Fruit fly (Drosophila melanogaster) whole organism, adult: Measurements from ENCODE around the gene SCaMC.

Experiments used
- CG11617 ChIP-seq: fragments of 200-800 bp; sonication (Bioruptor generic); optimal IDR thresholded peaks from 2 replicates; lab custom pipeline; 2017; ENCODE audit warnings: mild to moderate bottlenecking, missing biosample characterization, missing genetic modification reagents, missing genetic modification characterization
- CG12768 ChIP-seq: fragments of 200-800 bp; sonication (Bioruptor generic); optimal IDR thresholded peaks from 2 replicates; lab custom pipeline; 2017; ENCODE audit warnings: missing biosample characterization, missing genetic modification characterization, mild to moderate bottlenecking, moderate library complexity, missing genetic modification reagents
- CG14711 ChIP-seq: fragments of 200-800 bp; sonication (Bioruptor generic); optimal IDR thresholded peaks from 2 replicates; lab custom pipeline; 2018; ENCODE audit warnings: missing biosample characterization, mild to moderate bottlenecking, missing genetic modification characterization, moderate library complexity
- CG1620 ChIP-seq: fragments of 200-800 bp; sonication (Bioruptor generic); optimal IDR thresholded peaks from 2 replicates; lab custom pipeline; 2016; ENCODE audit warnings: missing biosample characterization, missing genetic modification characterization
- CG33017 ChIP-seq: fragments of 200-800 bp; sonication (Bioruptor generic); optimal IDR thresholded peaks from 2 replicates; lab custom pipeline; 2018; ENCODE audit warnings: missing biosample characterization, mild to moderate bottlenecking, missing genetic modification characterization, moderate library complexity
- CG5204 ChIP-seq: fragments of 200-800 bp; sonication (Bioruptor generic); optimal IDR thresholded peaks from 2 replicates; lab custom pipeline; 2016; ENCODE audit warnings: missing biosample characterization, missing genetic modification characterization
- CG7045 ChIP-seq: fragments of 200-800 bp; sonication (Bioruptor generic); optimal IDR thresholded peaks from 2 replicates; lab custom pipeline; 2017; ENCODE audit warnings: missing biosample characterization, mild to moderate bottlenecking, missing genetic modification characterization
- CG7101 ChIP-seq: fragments of 200-800 bp; sonication (Bioruptor generic); optimal IDR thresholded peaks from 2 replicates; lab custom pipeline; 2018; ENCODE audit warnings: missing biosample characterization, mild to moderate bottlenecking, missing genetic modification characterization, moderate library complexity
- Clk ChIP-seq: fragments of 200-800 bp; sonication (Bioruptor generic); optimal IDR thresholded peaks from 2 replicates; lab custom pipeline; 2017; ENCODE audit warnings: missing biosample characterization, missing genetic modification characterization
- Crg-1 ChIP-seq: fragments of 200-800 bp; sonication (Bioruptor generic); optimal IDR thresholded peaks from 2 replicates; lab custom pipeline; 2016; ENCODE audit warnings: missing biosample characterization, missing genetic modification characterization
- Hr96 ChIP-seq: fragments of 200-800 bp; sonication (Bioruptor generic); optimal IDR thresholded peaks from 2 replicates; lab custom pipeline; 2016; ENCODE audit warnings: missing biosample characterization, missing genetic modification characterization
- Mnt ChIP-seq: fragments of 200-800 bp; sonication (Bioruptor generic); optimal IDR thresholded peaks from 2 replicates; lab custom pipeline; 2016; ENCODE audit warnings: missing biosample characterization, mild to moderate bottlenecking, missing genetic modification characterization
- bab1 ChIP-seq: fragments of 200-800 bp; sonication (Bioruptor generic); optimal IDR thresholded peaks from 3 replicates; lab custom pipeline; 2019; ENCODE audit warnings: missing biosample characterization, mild to moderate bottlenecking, missing genetic modification characterization, moderate library complexity
- cic ChIP-seq: fragments of 200-800 bp; sonication (Bioruptor generic); optimal IDR thresholded peaks from 2 replicates; lab custom pipeline; 2017; ENCODE audit warnings: missing biosample characterization, mild to moderate bottlenecking, missing genetic modification characterization, moderate library complexity
- cnc ChIP-seq, 2 experiments: fragments of >200 bp; optimal IDR thresholded peaks; 2 replicates each; lab custom pipeline; 2017
- kay ChIP-seq: fragments of 200-800 bp; sonication (Bioruptor generic); peaks from one replicate; lab custom pipeline; 2016; ENCODE audit warnings: missing biosample characterization, missing genetic modification characterization, borderline replicate concordance
- ovo ChIP-seq: fragments of 200-800 bp; sonication (Bioruptor generic); optimal IDR thresholded peaks from 2 replicates; lab custom pipeline; 2016; ENCODE audit warnings: missing biosample characterization, missing genetic modification characterization
- pad ChIP-seq: fragments of 200-800 bp; sonication (Bioruptor generic); optimal IDR thresholded peaks from 3 replicates; lab custom pipeline; 2017; ENCODE audit warnings: missing biosample characterization, missing genetic modification characterization, mild to moderate bottlenecking, moderate library complexity, missing genetic modification reagents
- tj ChIP-seq: fragments of 200-800 bp; sonication (Bioruptor generic); optimal IDR thresholded peaks from 3 replicates; lab custom pipeline; 2017; ENCODE audit warnings: missing biosample characterization, mild to moderate bottlenecking, missing genetic modification characterization, moderate library complexity
- toe ChIP-seq: fragments of 200-800 bp; sonication (Bioruptor generic); optimal IDR thresholded peaks from 2 replicates; lab custom pipeline; 2016; ENCODE audit warnings: missing biosample characterization, missing genetic modification characterization

Gene SCaMC

DNA sequence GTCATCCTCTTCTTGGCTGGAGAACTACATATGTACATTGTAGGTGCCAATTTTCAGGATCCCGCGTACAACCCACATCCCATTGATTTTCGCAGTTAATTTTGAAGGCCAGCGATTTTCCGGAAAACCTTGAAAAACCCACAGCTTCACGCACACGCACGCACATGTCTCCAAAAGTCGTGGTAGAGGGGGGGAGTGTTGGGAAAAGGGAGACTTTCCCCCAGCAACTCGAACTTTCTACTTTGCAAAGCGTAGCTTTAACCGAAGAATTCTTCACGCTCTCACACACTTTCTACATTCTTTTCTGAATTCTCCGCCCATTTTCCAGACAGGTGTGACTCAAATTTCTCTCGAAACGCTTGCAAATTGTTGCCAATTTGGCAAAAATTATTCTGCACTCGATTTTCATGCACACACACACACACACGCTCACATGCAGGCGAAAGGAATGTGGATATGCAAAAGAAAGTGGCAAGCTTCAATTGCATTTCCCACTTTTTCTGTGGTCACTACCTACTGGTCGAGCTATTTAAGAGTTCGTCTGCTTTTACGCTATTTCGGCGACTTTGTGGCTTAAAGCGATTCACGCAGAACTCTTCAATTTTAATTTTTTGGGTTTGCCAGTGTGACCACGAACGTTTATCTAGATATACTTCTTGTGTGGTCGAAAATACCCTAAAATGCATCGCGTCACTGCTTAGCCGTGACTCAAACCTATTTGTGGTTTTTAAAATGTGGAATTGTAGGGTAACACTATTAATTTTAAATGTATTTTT, at the start of gene SCaMC:
TSS of gene SCaMC (minus strand) at position 654 of the 776 bp plus-strand sequence.
- TF ChIP-seq cic (GFP tag; lab: Kevin White, UChicago) (no peak), ovo (GFP tag; lab: Kevin White, UChicago) (no peak), CG11617 (GFP tag; lab: Kevin White, UChicago) (no peak), Clk (GFP tag; lab: Kevin White, UChicago) (no peak), tj (GFP tag; lab: Kevin White, UChicago) (peak; percentile 94), bab1 (GFP tag; lab: Kevin White, UChicago) (peak; percentile 70), kay (GFP tag; lab: Kevin White, UChicago) (no peak), toe (no peak), CG33017 (tag; lab: Kevin White, UChicago) (no peak), Crg-1 (no peak), Mnt (peak; percentile 33), CG14711 (tag; lab: Kevin White, UChicago) (peak; percentile 26), CG7101 (tag; lab: Kevin White, UChicago) (peak; percentile 22), CG5204 (GFP tag; lab: Kevin White, UChicago) (no peak), CG12768 (GFP tag; lab: Kevin White, UChicago) (no peak), cnc (optimal IDR thresholded peaks at IDR 0.05; lab: Kevin White, UChicago) (no peak), Hr96 (GFP tag; lab: Kevin White, UChicago) (no peak)

DNA sequence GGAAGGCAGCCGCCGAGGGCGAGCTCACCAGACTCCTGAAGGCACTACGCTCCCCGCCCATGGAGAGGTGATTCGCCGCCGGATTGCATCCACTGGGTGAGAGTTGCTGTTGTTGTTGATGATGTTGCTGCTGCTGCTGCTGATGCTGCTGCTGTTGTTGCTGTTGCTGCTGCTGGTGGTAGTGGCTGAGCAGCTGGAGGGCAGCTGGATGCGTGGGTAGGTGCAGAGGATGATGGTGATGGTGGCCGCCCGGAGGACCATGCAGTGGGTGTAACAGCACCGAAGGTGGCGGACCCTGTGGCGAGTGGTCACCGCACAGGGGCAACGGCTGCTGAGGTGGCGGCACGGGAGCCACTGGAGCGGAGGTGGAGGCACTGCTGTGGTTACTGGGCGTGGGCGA, 48.9 kb upstream of the SCaMC start:
- TF ChIP-seq CG7101 (tag; lab: Kevin White, UChicago) (no peak), CG5204 (GFP tag; lab: Kevin White, UChicago) (no peak), CG1620 (GFP tag; lab: Kevin White, UChicago) (no peak), CG14711 (tag; lab: Kevin White, UChicago) (no peak)

DNA sequence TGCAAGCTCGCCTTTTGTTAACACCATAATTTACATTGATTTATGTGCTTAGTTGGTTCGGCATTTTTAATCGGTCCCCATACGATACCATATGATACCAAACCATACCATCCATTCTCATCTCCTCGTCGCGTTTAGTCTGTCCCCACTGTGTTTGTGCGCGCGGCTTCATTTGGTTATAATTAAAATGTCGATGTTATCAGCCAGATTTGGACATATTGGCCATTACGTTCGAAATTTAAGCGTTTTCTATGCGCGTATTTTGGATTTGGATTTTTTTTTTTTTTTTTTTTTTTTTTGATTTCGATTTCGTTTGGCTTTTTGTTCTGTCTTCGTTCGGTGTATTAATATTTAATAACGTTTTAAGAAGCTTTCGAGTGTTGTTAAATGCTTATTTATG, 47.3 kb upstream of the SCaMC start:
- TF ChIP-seq tj (GFP tag; lab: Kevin White, UChicago) (no peak), Mnt (no peak), ovo (GFP tag; lab: Kevin White, UChicago) (no peak), pad (GFP tag; lab: Kevin White, UChicago) (no peak), CG14711 (tag; lab: Kevin White, UChicago) (no peak), kay (GFP tag; lab: Kevin White, UChicago) (no peak)

DNA sequence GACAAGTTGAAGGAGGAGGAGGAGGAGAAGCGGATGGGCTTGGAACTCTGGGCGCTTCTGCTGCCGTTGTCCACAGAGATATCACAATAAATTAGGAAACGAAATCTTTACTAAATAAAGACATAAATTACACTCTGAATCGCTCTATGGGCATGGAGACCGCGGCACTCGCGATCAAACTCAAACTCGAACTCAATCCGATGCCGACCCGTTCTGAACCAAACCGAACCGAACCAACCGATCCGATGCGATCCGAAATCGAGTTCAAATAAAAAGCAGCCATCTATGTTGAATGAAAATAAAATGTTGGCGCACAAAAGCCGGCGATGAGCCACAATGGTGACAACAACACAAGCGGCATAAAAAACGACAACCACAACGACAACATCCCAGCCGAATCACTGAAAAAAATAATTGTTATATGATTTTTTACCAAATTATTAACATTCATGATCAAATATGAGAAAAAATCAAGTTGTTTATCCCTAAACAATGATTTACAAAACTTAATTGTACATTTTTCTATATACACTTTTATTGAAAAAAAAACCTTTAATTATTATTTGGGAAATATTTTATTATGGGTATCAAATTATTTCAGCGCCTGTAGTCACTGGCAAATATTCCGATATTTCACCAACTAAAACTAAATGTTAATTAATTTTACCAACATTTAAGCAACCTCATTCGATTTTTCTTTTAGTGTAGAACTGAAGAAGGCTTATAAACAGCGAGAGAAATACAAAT, 42.4 kb upstream of the SCaMC start:
- TF ChIP-seq pad (GFP tag; lab: Kevin White, UChicago), result no peak

DNA sequence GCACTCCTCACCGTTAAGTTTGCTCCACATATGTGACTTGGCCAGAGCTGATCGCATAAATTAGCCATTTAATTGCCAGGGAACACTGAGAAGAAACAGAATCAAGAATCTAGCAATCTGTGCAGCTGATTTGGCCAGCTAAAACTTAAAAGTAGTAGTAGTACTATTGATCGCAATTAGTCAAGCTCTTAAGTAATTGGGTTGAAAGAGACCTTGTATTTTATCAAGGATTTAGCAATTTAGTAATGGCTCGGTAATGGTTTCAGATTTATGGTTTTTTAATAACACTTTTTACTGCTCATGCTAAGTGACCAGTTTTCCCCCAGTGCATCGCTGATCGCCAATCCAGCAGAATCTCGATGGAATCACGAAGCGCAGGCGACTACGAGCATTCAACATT, 40.4 kb upstream of the SCaMC start:
- TF ChIP-seq Mnt (no peak), Crg-1 (no peak), CG14711 (tag; lab: Kevin White, UChicago) (no peak), CG7045 (no peak), CG12768 (GFP tag; lab: Kevin White, UChicago) (no peak), CG5204 (GFP tag; lab: Kevin White, UChicago) (no peak), CG33017 (tag; lab: Kevin White, UChicago) (no peak), ovo (GFP tag; lab: Kevin White, UChicago) (no peak), pad (GFP tag; lab: Kevin White, UChicago) (no peak), CG1620 (GFP tag; lab: Kevin White, UChicago) (no peak), cic (GFP tag; lab: Kevin White, UChicago) (no peak), kay (GFP tag; lab: Kevin White, UChicago) (no peak), bab1 (GFP tag; lab: Kevin White, UChicago) (no peak), CG11617 (GFP tag; lab: Kevin White, UChicago) (no peak), cnc (optimal IDR thresholded peaks at IDR 0.05; lab: Kevin White, UChicago) (no peak), toe (no peak), CG7101 (tag; lab: Kevin White, UChicago) (no peak)

DNA sequence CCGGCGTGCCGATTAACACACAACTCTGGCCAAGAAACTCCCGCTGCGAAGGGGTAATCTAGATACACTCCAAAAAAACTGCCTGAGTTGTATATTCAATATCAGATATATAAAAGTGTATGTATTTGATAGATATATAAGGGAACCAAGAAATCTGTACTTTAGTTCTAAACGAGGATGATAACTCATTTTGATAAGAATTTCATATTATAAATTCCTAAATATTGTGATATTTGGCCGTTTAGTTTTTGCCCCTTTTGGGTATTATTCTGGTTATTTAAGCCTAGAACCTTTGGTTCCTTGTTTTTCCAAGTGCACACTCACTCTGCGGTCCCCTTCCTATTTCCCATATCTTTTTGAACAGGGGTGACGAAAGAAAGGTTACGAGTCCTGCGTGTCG, 38.9 kb upstream of the SCaMC start:
- TF ChIP-seq kay (GFP tag; lab: Kevin White, UChicago) (no peak), cnc (optimal IDR thresholded peaks at IDR 0.05; lab: Kevin White, UChicago) (no peak), CG7101 (tag; lab: Kevin White, UChicago) (no peak), ovo (GFP tag; lab: Kevin White, UChicago) (no peak), Crg-1 (no peak), CG12768 (GFP tag; lab: Kevin White, UChicago) (no peak), cic (GFP tag; lab: Kevin White, UChicago) (no peak)
